Fruit fly (Drosophila melanogaster): ENCODE measurements around the gene CG13305.
A peak's percentile ranks its signal among the peaks of the same experiment; 100 is the strongest.

CG13305 gene

DNA sequence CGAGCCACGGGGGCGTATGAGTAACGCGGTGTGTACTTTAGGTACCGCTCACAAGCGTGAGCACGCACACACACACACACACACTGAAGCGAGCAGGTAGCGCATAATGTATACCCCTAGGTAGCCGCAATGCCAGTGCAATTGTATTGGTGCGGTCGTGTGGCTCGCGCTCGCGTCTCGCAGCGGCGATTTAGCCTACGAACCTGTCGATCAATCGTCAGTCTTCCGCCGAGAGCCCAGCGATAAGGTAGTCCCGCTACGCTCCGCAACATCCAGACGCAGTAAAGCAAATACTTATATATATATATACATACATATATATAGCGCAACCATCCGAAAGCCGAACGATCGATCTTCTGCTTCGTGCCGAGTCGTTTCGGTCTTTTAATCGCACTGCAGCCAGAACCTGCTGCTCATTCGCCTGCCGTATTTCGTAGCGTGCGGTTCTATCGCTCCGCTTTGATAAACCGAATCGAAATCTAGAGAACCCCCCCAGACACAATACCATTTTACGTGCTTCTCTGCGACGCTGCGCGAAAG lies 29.0 kb upstream of the CG13305 start, which contains the start of gene hry (continued):
- peak; percentile 32 for TF ChIP-seq CG7368 (GFP tag; optimal IDR thresholded peaks at IDR 0.05)
- no peak for TF ChIP-seq Hr4 (GFP tag; optimal IDR thresholded peaks at IDR 0.05)
- TF ChIP-seq esn (GFP tag; optimal IDR thresholded peaks at IDR 0.05), result peak; percentile 25
- TF ChIP-seq dac (GFP tag; optimal IDR thresholded peaks at IDR 0.05), result no peak
- peak; percentile 61 for TF ChIP-seq Eip75B (GFP tag; optimal IDR thresholded peaks at IDR 0.05)
- peak; percentile 24 for TF ChIP-seq Ets96B (tag; optimal IDR thresholded peaks at IDR 0.05)
- TF ChIP-seq cyc (GFP tag; optimal IDR thresholded peaks at IDR 0.05), result no peak
- peak; percentile 0 for TF ChIP-seq CG32006 (GFP tag; optimal IDR thresholded peaks at IDR 0.05)
- peak; percentile 59 for TF ChIP-seq Sox102F (GFP tag; optimal IDR thresholded peaks at IDR 0.05)
- peak; percentile 73 for TF ChIP-seq dsx (GFP tag; optimal IDR thresholded peaks at IDR 0.05; ENCODE audit: poor library complexity, severe bottlenecking)
- no peak for TF ChIP-seq CG11902 (GFP tag; optimal IDR thresholded peaks at IDR 0.05)
- peak; percentile 74 to 88 for TF ChIP-seq ss (GFP tag; optimal IDR thresholded peaks at IDR 0.05)
- TF ChIP-seq Gug (GFP tag; IDR thresholded peaks at IDR 0.05), result no peak; the same call in 1 of the 2 replicates
- TF ChIP-seq CG9139 (GFP tag; optimal IDR thresholded peaks at IDR 0.05), result peak; percentile 74
- peak; percentile 10 for TF ChIP-seq acj6 (GFP tag; optimal IDR thresholded peaks at IDR 0.05)
- TF ChIP-seq CG10669 (GFP tag; optimal IDR thresholded peaks at IDR 0.05), result peak; percentile 4
- TF ChIP-seq fd59A (GFP tag; optimal IDR thresholded peaks at IDR 0.05), result no peak
- no peak for TF ChIP-seq CG11294 (GFP tag; IDR thresholded peaks at IDR 0.05)
- peak; percentile 41 for TF ChIP-seq Met (GFP tag; optimal IDR thresholded peaks at IDR 0.05)
- TF ChIP-seq Hr39 (GFP tag; optimal IDR thresholded peaks at IDR 0.05), result no peak
- TF ChIP-seq CG6163 (GFP tag; IDR thresholded peaks at IDR 0.05), result peak; percentile 37; the same call in 1 of the 3 replicates
- peak; percentile 61 for TF ChIP-seq CG6808 (GFP tag; optimal IDR thresholded peaks at IDR 0.05)
- TF ChIP-seq CG6854 (GFP tag; optimal IDR thresholded peaks at IDR 0.05), result peak; percentile 94
- peak; percentile 16 for TF ChIP-seq Sox14 (GFP tag; optimal IDR thresholded peaks at IDR 0.05)
- TF ChIP-seq OdsH (GFP tag; optimal IDR thresholded peaks at IDR 0.05), result peak; percentile 3
- TF ChIP-seq CG8319 (GFP tag; optimal IDR thresholded peaks at IDR 0.05), result no peak

DNA sequence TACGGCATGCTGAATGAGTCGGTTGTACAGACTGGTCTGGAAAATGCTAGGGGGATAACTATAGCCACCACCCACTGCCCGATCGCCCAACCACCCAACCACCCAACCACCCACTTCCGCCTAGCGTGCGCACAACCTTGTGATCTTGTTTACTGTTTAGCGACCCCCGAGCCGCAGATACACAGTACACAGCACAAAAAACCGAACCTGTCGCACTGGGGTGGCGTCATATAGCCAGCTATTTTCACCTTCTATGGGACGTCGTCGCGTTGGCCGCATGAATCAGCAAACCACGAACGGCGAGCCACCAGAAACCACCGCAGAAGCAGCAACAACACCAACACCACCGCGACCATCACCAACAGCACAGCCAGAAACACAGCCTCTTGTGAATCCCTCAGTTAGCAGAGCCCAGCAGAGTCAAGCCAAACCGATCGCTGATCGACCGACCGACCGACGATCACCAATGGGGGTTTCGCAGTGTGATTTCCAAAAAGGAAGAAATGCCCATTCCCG lies 28.5 kb upstream of the CG13305 start:
- TF ChIP-seq Sox14 (GFP tag; optimal IDR thresholded peaks at IDR 0.05) (no peak), CG4318 (GFP tag; optimal IDR thresholded peaks at IDR 0.05) (no peak)

DNA sequence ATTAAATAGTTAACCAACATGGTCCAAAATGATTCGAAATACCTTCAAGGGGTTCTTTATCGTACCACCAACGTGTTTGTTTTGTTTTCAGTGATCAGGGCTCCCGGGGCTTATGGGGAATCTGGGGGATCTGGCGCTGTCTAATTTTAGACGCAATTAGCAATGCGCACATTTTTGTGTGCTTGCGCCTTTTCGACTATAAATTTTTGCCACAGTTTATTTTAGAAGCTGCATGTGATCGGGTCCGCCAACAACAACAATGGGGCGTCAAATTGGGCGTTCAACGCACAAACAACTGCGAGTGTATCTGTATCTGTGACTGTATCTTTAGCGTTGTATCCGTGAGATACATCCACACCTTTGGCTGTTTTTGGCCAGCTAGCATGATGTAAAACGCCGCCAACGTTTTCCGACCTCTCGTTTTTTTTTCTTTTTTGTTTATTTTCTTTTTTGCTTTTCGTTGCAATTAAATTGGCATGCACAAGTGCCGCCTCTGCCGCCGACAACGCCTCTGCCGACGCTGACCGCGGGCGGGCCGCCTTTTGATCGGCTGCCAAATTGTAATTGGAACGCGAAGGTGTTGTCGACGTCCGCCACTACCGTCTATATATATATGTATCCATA lies 26.9 kb upstream of the CG13305 start:
- TF ChIP-seq CG4318 (GFP tag; optimal IDR thresholded peaks at IDR 0.05) (no peak), CG15336 (GFP tag; IDR thresholded peaks at IDR 0.05) (peak; percentile 56), CG10631 (GFP tag; optimal IDR thresholded peaks at IDR 0.05) (no peak), dsx (GFP tag; optimal IDR thresholded peaks at IDR 0.05; ENCODE audit: poor library complexity, severe bottlenecking) (no peak), fd59A (GFP tag; optimal IDR thresholded peaks at IDR 0.05) (no peak), CG32006 (GFP tag; optimal IDR thresholded peaks at IDR 0.05) (no peak), CG6276 (GFP tag; optimal IDR thresholded peaks at IDR 0.05) (peak; percentile 63), svp (GFP tag) (peak; percentile 20), Hr38 (GFP tag; optimal IDR thresholded peaks at IDR 0.05) (no peak), achi (GFP tag; optimal IDR thresholded peaks at IDR 0.05) (no peak), CG8119 (GFP tag; IDR thresholded peaks at IDR 0.05) (peak; percentile 63), net (GFP tag; optimal IDR thresholded peaks at IDR 0.05) (peak; percentile 42), CG11762 (GFP tag; optimal IDR thresholded peaks at IDR 0.05; ENCODE audit: insufficient read depth) (no peak), CG1621 (tag; optimal IDR thresholded peaks at IDR 0.05) (no peak), ss (GFP tag; optimal IDR thresholded peaks at IDR 0.05) (no peak), Sox102F (GFP tag; optimal IDR thresholded peaks at IDR 0.05) (no peak), lz (GFP tag; optimal IDR thresholded peaks at IDR 0.05) (no peak), CG7368 (GFP tag; optimal IDR thresholded peaks at IDR 0.05) (no peak), Eip93F (GFP tag; optimal IDR thresholded peaks at IDR 0.05) (no peak), eg (GFP tag; IDR thresholded peaks at IDR 0.05) (peak; percentile 76), dac (GFP tag; optimal IDR thresholded peaks at IDR 0.05) (no peak), Ets96B (tag; optimal IDR thresholded peaks at IDR 0.05) (no peak), salr (GFP tag; optimal IDR thresholded peaks at IDR 0.05) (peak in 1 of 2 experiments; percentile 28), CG34406 (GFP tag; optimal IDR thresholded peaks at IDR 0.05) (no peak), Eip78C (GFP tag) (peak; percentile 25), CG11294 (GFP tag; IDR thresholded peaks at IDR 0.05) (no peak), CG6163 (GFP tag; IDR thresholded peaks at IDR 0.05) (peak; percentile 65; the same call in 2 of the 3 replicates)

Data from whole organism, prepupa.